Worm (Caenorhabditis elegans) whole organism, young adult: ENCODE measurements around the gene C14C6.3.

ENCODE experiments used
- F52B5.7 ChIP-seq: sonication (generic microtip); optimal IDR thresholded peaks from 2 replicates; lab custom pipeline; 2016; ENCODE audit warnings: mild to moderate bottlenecking, missing genetic modification characterization, missing compliant biosample characterization
- Y56A3A.18 ChIP-seq: fragments of 200-800 bp; sonication (Bioruptor generic); IDR thresholded peaks from 2 replicates; pipeline ENCODE4 v1.3.6; 2022; ENCODE audit warnings: missing genetic modification reagents, missing genetic modification characterization, missing compliant biosample characterization
- cebp-1 ChIP-seq, 2 experiments: fragments of 200-800 bp in 1 of 2; sonication (Bioruptor generic) in 1 of 2; sonication (generic microtip) in 1 of 2; IDR thresholded peaks in 1 of 2; optimal IDR thresholded peaks in 1 of 2; 2 replicates each; pipeline versions ENCODE4 v1.3.6 to Lab custom; 2017 to 2022; ENCODE audit warnings: missing compliant biosample characterization in 2 of 2, missing genetic modification characterization in 2 of 2, mild to moderate bottlenecking in 1 of 2, missing genetic modification reagents in 1 of 2, moderate library complexity in 1 of 2
- ceh-79 ChIP-seq: sonication (generic microtip); optimal IDR thresholded peaks from 2 replicates; lab custom pipeline; 2017; ENCODE audit warnings: mild to moderate bottlenecking, missing genetic modification characterization, missing compliant biosample characterization
- dox-1 ChIP-seq: fragments of 200-800 bp; sonication (Bioruptor generic); IDR thresholded peaks from 2 replicates; pipeline ENCODE4 v1.3.6; 2022; ENCODE audit warnings: missing genetic modification reagents, missing genetic modification characterization, missing compliant biosample characterization
- fkh-3 ChIP-seq: sonication (generic microtip); optimal IDR thresholded peaks from 2 replicates; lab custom pipeline; 2016; ENCODE audit warnings: mild to moderate bottlenecking, missing genetic modification characterization, missing compliant biosample characterization
- unc-130 ChIP-seq: sonication (generic microtip); optimal IDR thresholded peaks from 2 replicates; lab custom pipeline; 2016; ENCODE audit warnings: missing genetic modification reagents, missing genetic modification characterization, missing compliant biosample characterization
- zfh-2 ChIP-seq: fragments of 200-800 bp; sonication (Bioruptor generic); conservative IDR thresholded peaks from 2 replicates; pipeline ENCODE4 v1.3.6; 2022; ENCODE audit warnings: missing genetic modification reagents, missing genetic modification characterization, missing compliant biosample characterization
- ztf-6 ChIP-seq: fragments of 200-800 bp; sonication (Bioruptor generic); IDR thresholded peaks from 2 replicates; pipeline ENCODE4 v1.3.6; 2022; ENCODE audit warnings: missing genetic modification reagents, missing genetic modification characterization, missing compliant biosample characterization

ce11 chrV:547980-548379 is 4.7 kb downstream of the C14C6.3 start, which contains the start of gene C14C6.6:
- TF ChIP-seq dox-1 (GFP tag; lab: Robert Waterston, UW) (no peak), ceh-79 (tag; lab: Kevin White, UChicago) (no peak), F52B5.7 (tag; lab: Kevin White, UChicago) (no peak), zfh-2 (GFP tag; lab: Robert Waterston, UW) (no peak), Y56A3A.18 (GFP tag; lab: Robert Waterston, UW) (no peak), ztf-6 (GFP tag; lab: Robert Waterston, UW) (no peak), unc-130 (GFP tag; lab: Kevin White, UChicago) (no peak), fkh-3 (tag; lab: Kevin White, UChicago) (no peak), cebp-1 (GFP tag; IDR thresholded peaks at IDR 0.05; lab: Robert Waterston, UW) (no peak), cebp-1 (tag; optimal IDR thresholded peaks at IDR 0.05; lab: Kevin White, UChicago) (no peak)
